Fruit fly (Drosophila melanogaster) whole organism, embryonic: ENCODE measurements around the gene CG6511.

ENCODE experiments used
- ATbp ChIP-seq: fragments of 200-800 bp; sonication (Bioruptor generic); optimal IDR thresholded peaks from 2 replicates; lab custom pipeline; 2017; ENCODE audit warnings: missing biosample characterization, mild to moderate bottlenecking, missing genetic modification characterization, missing genetic modification reagents
- Atf-2 ChIP-seq: fragments of 200-800 bp; sonication (Bioruptor generic); optimal IDR thresholded peaks from 2 replicates; lab custom pipeline; 2016; ENCODE audit warnings: missing biosample characterization, missing genetic modification characterization
- Atf3 ChIP-seq: fragments of 200-800 bp; sonication (Bioruptor generic); optimal IDR thresholded peaks from 3 replicates; lab custom pipeline; 2016; ENCODE audit warnings: missing biosample characterization, missing genetic modification characterization
- B-H1 ChIP-seq: fragments of 200-800 bp; sonication (Bioruptor generic); IDR thresholded peaks from 3 replicates; pipeline ENCODE4 v1.3.6; 2022; ENCODE audit warnings: missing biosample characterization, missing genetic modification characterization
- Blimp-1 ChIP-seq: fragments of 200-800 bp; sonication (Bioruptor generic); optimal IDR thresholded peaks from 3 replicates; lab custom pipeline; 2018; ENCODE audit warnings: missing biosample characterization, missing genetic modification characterization, mild to moderate bottlenecking, moderate library complexity, missing genetic modification reagents
- CG10979 ChIP-seq: fragments of 200-800 bp; sonication (Bioruptor generic); optimal IDR thresholded peaks from 2 replicates; lab custom pipeline; 2018; ENCODE audit warnings: missing biosample characterization, mild to moderate bottlenecking, missing genetic modification characterization, moderate library complexity
- CG11085 ChIP-seq: fragments of 200-800 bp; sonication (Bioruptor generic); IDR thresholded peaks from 2 replicates; pipeline ENCODE4 v1.3.6; 2022; ENCODE audit warnings: missing biosample characterization, missing genetic modification characterization
- CG1233 ChIP-seq: fragments of 200-800 bp; sonication (Bioruptor generic); optimal IDR thresholded peaks from 4 replicates; lab custom pipeline; 2018; ENCODE audit warnings: missing biosample characterization, mild to moderate bottlenecking, missing genetic modification characterization
- CG13287 ChIP-seq: fragments of 200-800 bp; sonication (Bioruptor generic); IDR thresholded peaks from 2 replicates; pipeline ENCODE4 v1.3.6; 2022; ENCODE audit warnings: missing biosample characterization, missing genetic modification characterization; ENCODE audit not compliant: partially characterized antibody
- CG14441 ChIP-seq: fragments of 200-800 bp; sonication (Bioruptor generic); IDR thresholded peaks from 2 replicates; pipeline ENCODE4 v1.3.6; 2022; ENCODE audit warnings: missing biosample characterization, missing genetic modification characterization
- CG14965 ChIP-seq: fragments of 200-800 bp; sonication (Bioruptor generic); optimal IDR thresholded peaks from 2 replicates; lab custom pipeline; 2016; ENCODE audit warnings: missing biosample characterization, missing genetic modification characterization, borderline replicate concordance
- CG17385 ChIP-seq: fragments of 200-800 bp; sonication (Bioruptor generic); optimal IDR thresholded peaks from 3 replicates; lab custom pipeline; 2018; ENCODE audit warnings: missing biosample characterization, mild to moderate bottlenecking, missing genetic modification characterization
- CG17568 ChIP-seq: fragments of 200-800 bp; sonication (Bioruptor generic); optimal IDR thresholded peaks from 2 replicates; lab custom pipeline; 2018; ENCODE audit warnings: missing biosample characterization, mild to moderate bottlenecking, missing genetic modification characterization, moderate library complexity
- CG1792 ChIP-seq: fragments of 200-800 bp; sonication (Bioruptor generic); optimal IDR thresholded peaks from 2 replicates; lab custom pipeline; 2016; ENCODE audit warnings: missing biosample characterization, missing genetic modification characterization
- CG18599 ChIP-seq: fragments of 200-800 bp; sonication (Bioruptor generic); optimal IDR thresholded peaks from 3 replicates; lab custom pipeline; 2017; ENCODE audit warnings: missing biosample characterization, missing genetic modification characterization, mild to moderate bottlenecking, moderate library complexity, missing genetic modification reagents
- CG2199 ChIP-seq: fragments of 200-800 bp; sonication (Bioruptor generic); IDR thresholded peaks from 3 replicates; pipeline ENCODE4 v1.3.6; 2022; ENCODE audit warnings: missing biosample characterization, missing genetic modification characterization
- CG2875 ChIP-seq: fragments of 200-800 bp; sonication (Bioruptor generic); optimal IDR thresholded peaks from 2 replicates; lab custom pipeline; 2017; ENCODE audit warnings: missing biosample characterization, mild to moderate bottlenecking, missing genetic modification characterization, missing genetic modification reagents
- CG3065 ChIP-seq: fragments of 200-800 bp; sonication (Bioruptor generic); optimal IDR thresholded peaks from 2 replicates; lab custom pipeline; 2016; ENCODE audit warnings: missing biosample characterization, missing genetic modification characterization
- CG3281 ChIP-seq: fragments of 200-800 bp; sonication (Bioruptor generic); optimal IDR thresholded peaks from 3 replicates; lab custom pipeline; 2017; ENCODE audit warnings: missing biosample characterization, mild to moderate bottlenecking, missing genetic modification characterization
- CG34376 ChIP-seq: fragments of 200-800 bp; sonication (Bioruptor generic); optimal IDR thresholded peaks from 2 replicates; lab custom pipeline; 2018; ENCODE audit warnings: missing biosample characterization, mild to moderate bottlenecking, missing genetic modification characterization
- CG34422 ChIP-seq: fragments of 200-800 bp; sonication (Bioruptor generic); IDR thresholded peaks from 3 replicates; pipeline ENCODE4 v1.3.6; 2022; ENCODE audit warnings: missing biosample characterization, missing genetic modification characterization
- CG4328 ChIP-seq: fragments of 200-800 bp; sonication (Bioruptor generic); optimal IDR thresholded peaks from 3 replicates; lab custom pipeline; 2017; ENCODE audit warnings: missing biosample characterization, missing genetic modification reagents, missing genetic modification characterization
- CG43689 ChIP-seq: fragments of 200-800 bp; sonication (Bioruptor generic); IDR thresholded peaks from 2 replicates; pipeline ENCODE4 v1.3.6; 2022; ENCODE audit warnings: missing biosample characterization, missing genetic modification characterization
- CG6175 ChIP-seq: fragments of 200-800 bp; sonication (Bioruptor generic); IDR thresholded peaks from 3 replicates; pipeline ENCODE4 v1.3.6; 2022; ENCODE audit warnings: missing biosample characterization, missing genetic modification characterization
- CG6813 ChIP-seq: fragments of 200-800 bp; sonication (Bioruptor generic); optimal IDR thresholded peaks from 2 replicates; lab custom pipeline; 2017; ENCODE audit warnings: missing biosample characterization, missing genetic modification characterization, mild to moderate bottlenecking, moderate library complexity, missing genetic modification reagents
- CG8089 ChIP-seq: fragments of 200-800 bp; sonication (Bioruptor generic); optimal IDR thresholded peaks from 3 replicates; lab custom pipeline; 2016; ENCODE audit warnings: missing biosample characterization, missing genetic modification characterization
- Camta ChIP-seq: fragments of 200-800 bp; sonication (Bioruptor generic); optimal IDR thresholded peaks from 2 replicates; lab custom pipeline; 2016; ENCODE audit warnings: missing biosample characterization, missing genetic modification characterization
- Eip74EF ChIP-seq, 2 experiments: fragments of 200-800 bp in 1 of 2; fragments of >200 bp in 1 of 2; sonication (Bioruptor generic) in 1 of 2; optimal IDR thresholded peaks; 2 replicates each; lab custom pipeline; 2017 to 2019; ENCODE audit warnings: missing biosample characterization in 2 of 2, missing genetic modification characterization in 2 of 2, mild to moderate bottlenecking in 1 of 2, moderate library complexity in 1 of 2
- HLH3B ChIP-seq: fragments of 200-800 bp; sonication (Bioruptor generic); IDR thresholded peaks from 2 replicates; pipeline ENCODE4 v1.3.6; 2022; ENCODE audit warnings: missing biosample characterization, missing genetic modification characterization
- HLH54F ChIP-seq: fragments of 200-800 bp; sonication (Bioruptor generic); optimal IDR thresholded peaks from 3 replicates; lab custom pipeline; 2016; ENCODE audit warnings: missing biosample characterization, missing genetic modification characterization
- Hsf ChIP-seq: fragments of 200-800 bp; sonication (Bioruptor generic); optimal IDR thresholded peaks from 3 replicates; lab custom pipeline; 2016; ENCODE audit warnings: missing biosample characterization, missing genetic modification characterization
- MESR4 ChIP-seq: fragments of 200-800 bp; sonication (Bioruptor generic); optimal IDR thresholded peaks from 2 replicates; lab custom pipeline; 2018; ENCODE audit warnings: missing biosample characterization, mild to moderate bottlenecking, missing genetic modification characterization, moderate library complexity
- Mrtf ChIP-seq: fragments of 200-800 bp; sonication (Bioruptor generic); IDR thresholded peaks from 3 replicates; pipeline ENCODE4 v1.3.6; 2022; ENCODE audit warnings: missing biosample characterization, missing genetic modification characterization
- Myb ChIP-seq: fragments of 200-800 bp; sonication (Bioruptor generic); optimal IDR thresholded peaks from 2 replicates; lab custom pipeline; 2016; ENCODE audit warnings: missing biosample characterization, missing genetic modification characterization
- NK7.1 ChIP-seq: fragments of 200-800 bp; sonication (Bioruptor generic); optimal IDR thresholded peaks from 3 replicates; lab custom pipeline; 2016; ENCODE audit warnings: missing biosample characterization, missing genetic modification characterization
- Nf-YA ChIP-seq: fragments of 200-800 bp; sonication (Bioruptor generic); IDR thresholded peaks from 2 replicates; pipeline ENCODE4 v1.3.6; 2022; ENCODE audit warnings: missing biosample characterization, missing genetic modification characterization
- Rx ChIP-seq: fragments of 200-800 bp; sonication (Bioruptor generic); IDR thresholded peaks from 2 replicates; pipeline ENCODE4 v1.3.6; 2022; ENCODE audit warnings: missing biosample characterization, missing genetic modification characterization
- Sox100B ChIP-seq: fragments of 200-800 bp; sonication (Bioruptor generic); optimal IDR thresholded peaks from 3 replicates; lab custom pipeline; 2018; ENCODE audit warnings: missing biosample characterization, mild to moderate bottlenecking, missing genetic modification characterization
- TFAM ChIP-seq: fragments of 200-800 bp; sonication (Bioruptor generic); optimal IDR thresholded peaks from 2 replicates; lab custom pipeline; 2017; ENCODE audit warnings: missing biosample characterization, missing genetic modification characterization, inconsistent platforms
- Taf1 ChIP-seq: fragments of 200-800 bp; sonication (Bioruptor generic); IDR thresholded peaks from 2 replicates; pipeline ENCODE4 v1.3.6; 2022; ENCODE audit warnings: missing biosample characterization, missing genetic modification characterization
- en ChIP-seq: fragments of 200-800 bp; sonication (Bioruptor generic); optimal IDR thresholded peaks from 2 replicates; lab custom pipeline; 2016; ENCODE audit warnings: missing biosample characterization, missing genetic modification characterization
- fru ChIP-seq: fragments of >200 bp; optimal IDR thresholded peaks from 2 replicates; lab custom pipeline; 2017
- gce ChIP-seq: fragments of 200-800 bp; sonication (Bioruptor generic); IDR thresholded peaks from 3 replicates; pipeline ENCODE4 v1.3.6; 2022; ENCODE audit warnings: missing biosample characterization, missing genetic modification characterization
- gro ChIP-seq: fragments of 200-800 bp; sonication (Bioruptor generic); optimal IDR thresholded peaks from 2 replicates; lab custom pipeline; 2016; ENCODE audit warnings: missing biosample characterization, missing genetic modification characterization
- pb ChIP-seq: fragments of 200-800 bp; sonication (Bioruptor generic); optimal IDR thresholded peaks from 3 replicates; lab custom pipeline; 2016; ENCODE audit warnings: missing biosample characterization, missing genetic modification characterization
- pita ChIP-seq: fragments of 200-800 bp; sonication (Bioruptor generic); optimal IDR thresholded peaks from 2 replicates; lab custom pipeline; 2017; ENCODE audit warnings: missing biosample characterization, mild to moderate bottlenecking, missing genetic modification characterization
- pzg ChIP-seq: fragments of 200-800 bp; sonication (Bioruptor generic); optimal IDR thresholded peaks from 3 replicates; lab custom pipeline; 2018; ENCODE audit warnings: missing biosample characterization, mild to moderate bottlenecking, missing genetic modification characterization, moderate library complexity
- salm ChIP-seq: fragments of 200-800 bp; sonication (Bioruptor generic); optimal IDR thresholded peaks from 2 replicates; lab custom pipeline; 2018; ENCODE audit warnings: missing biosample characterization, mild to moderate bottlenecking, missing genetic modification characterization
- sc ChIP-seq, 3 experiments: fragments of >200 bp in 2 of 3; fragments of 200-800 bp in 1 of 3; sonication (Bioruptor generic) in 1 of 3; optimal IDR thresholded peaks; 2 replicates in 2 of 3; 3 replicates in 1 of 3; lab custom pipeline; 2017; ENCODE audit warnings: mild to moderate bottlenecking in 1 of 3, missing biosample characterization in 1 of 3, missing genetic modification characterization in 1 of 3, missing genetic modification reagents in 1 of 3
- tx ChIP-seq: fragments of 200-800 bp; sonication (Bioruptor generic); optimal IDR thresholded peaks from 2 replicates; lab custom pipeline; 2016; ENCODE audit warnings: missing biosample characterization, missing genetic modification characterization

The CG6511 gene

DNA sequence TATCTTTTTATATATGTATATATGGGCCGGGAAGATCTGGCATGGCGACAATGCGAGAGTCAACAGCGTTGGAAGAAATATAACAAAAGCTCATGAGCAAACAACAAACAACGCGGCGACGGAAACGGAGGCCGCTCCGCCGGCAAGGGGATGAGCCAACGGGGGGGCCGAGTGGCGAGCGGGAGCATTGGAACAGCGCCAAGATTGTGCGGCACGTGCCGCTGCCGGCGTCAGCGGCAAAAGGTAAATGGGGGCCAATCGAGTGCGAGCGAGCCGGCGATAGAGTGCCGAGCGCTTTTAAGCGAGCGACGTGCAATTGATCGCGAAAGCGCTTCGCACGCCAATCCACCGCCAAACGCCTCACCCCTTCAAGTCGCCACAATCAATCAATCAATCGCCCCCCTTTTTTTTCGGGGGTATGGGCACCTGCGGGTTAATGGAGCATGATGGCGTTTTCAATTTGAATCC is 24.6 kb upstream of the CG6511 start (continued):
- TF ChIP-seq HLH3B (GFP tag; lab: Robert Waterston, UW) = peak; percentile 69; the same call in 1 of the 2 replicates
- TF ChIP-seq Hsf (GFP tag; lab: Kevin White, UChicago) = peak; percentile 4
- no peak for TF ChIP-seq TFAM (GFP tag; lab: Kevin White, UChicago)
- no peak for TF ChIP-seq CG2199 (GFP tag; lab: Robert Waterston, UW)
- no peak for TF ChIP-seq CG11085 (GFP tag; lab: Robert Waterston, UW)
- peak; percentile 36 for TF ChIP-seq Camta (GFP tag; lab: Kevin White, UChicago)
- TF ChIP-seq fru (lab: Kevin White, UChicago) = no peak
- TF ChIP-seq CG34376 = peak; percentile 87
- no peak for TF ChIP-seq CG14965 (GFP tag; lab: Kevin White, UChicago)
- peak; percentile 21 for TF ChIP-seq CG10979
- peak; percentile 88 for TF ChIP-seq CG6813
- no peak for TF ChIP-seq Atf-2 (GFP tag; lab: Kevin White, UChicago)
- TF ChIP-seq Sox100B (GFP tag; lab: Kevin White, UChicago) = peak; percentile 73
- peak; percentile 58 for TF ChIP-seq CG17385 (GFP tag; lab: Kevin White, UChicago)
- TF ChIP-seq CG1233 (GFP tag; lab: Kevin White, UChicago) = peak; percentile 77
- peak; percentile 60 for TF ChIP-seq Blimp-1 (GFP tag; lab: Kevin White, UChicago)
- peak; percentile 88 for TF ChIP-seq CG18599 (GFP tag; lab: Kevin White, UChicago)
- TF ChIP-seq pita (GFP tag; lab: Kevin White, UChicago) = no peak
- TF ChIP-seq ATbp = peak; percentile 93
- no peak; the same call in 2 of the 3 replicates for TF ChIP-seq B-H1 (GFP tag; lab: Robert Waterston, UW)
- TF ChIP-seq gro (GFP tag; lab: Kevin White, UChicago) = peak; percentile 77
- no peak for TF ChIP-seq CG43689 (GFP tag; lab: Robert Waterston, UW)
- TF ChIP-seq CG17568 (GFP tag; lab: Kevin White, UChicago) = peak; percentile 46
- no peak for TF ChIP-seq en (GFP tag; lab: Kevin White, UChicago)
- peak; percentile 93 for TF ChIP-seq CG6175
- TF ChIP-seq Rx = peak; percentile 7; the same call in 1 of the 2 replicates
- peak in 1 of 2 experiments; percentile 57 for TF ChIP-seq Eip74EF (GFP tag; optimal IDR thresholded peaks at IDR 0.05; lab: Kevin White, UChicago)
- TF ChIP-seq CG3281 (GFP tag; lab: Kevin White, UChicago) = peak; percentile 70
- peak; percentile 6 for TF ChIP-seq Myb (GFP tag; lab: Kevin White, UChicago)
- no peak for TF ChIP-seq sc (optimal IDR thresholded peaks at IDR 0.05; lab: Kevin White, UChicago)
- TF ChIP-seq sc (GFP tag; optimal IDR thresholded peaks at IDR 0.05; lab: Kevin White, UChicago) = peak; percentile 76
- TF ChIP-seq pzg = no peak
- TF ChIP-seq gce (GFP tag; lab: Robert Waterston, UW) = peak; percentile 54; the same call in 1 of the 3 replicates
- TF ChIP-seq CG1792 (GFP tag; lab: Kevin White, UChicago) = no peak
- no peak for TF ChIP-seq NK7.1 (GFP tag; lab: Kevin White, UChicago)
- TF ChIP-seq MESR4 (GFP tag; lab: Kevin White, UChicago) = no peak
- TF ChIP-seq tx (GFP tag; lab: Kevin White, UChicago) = no peak
- 0 out of 2 replicates have a peak, but pooled peaks have one; percentile 14 for TF ChIP-seq Nf-YA (GFP tag; lab: Robert Waterston, UW)
- peak; percentile 35 for TF ChIP-seq CG3065 (GFP tag; lab: Kevin White, UChicago)
- peak; percentile 29; the same call in 1 of the 2 replicates for TF ChIP-seq CG14441 (GFP tag; lab: Robert Waterston, UW)
- TF ChIP-seq Atf3 (GFP tag; lab: Kevin White, UChicago) = peak; percentile 38
- TF ChIP-seq CG34422 (GFP tag; lab: Robert Waterston, UW) = peak; percentile 60; the same call in 1 of the 3 replicates
- TF ChIP-seq CG2875 (GFP tag; lab: Kevin White, UChicago) = peak; percentile 90
- no peak for TF ChIP-seq Taf1 (GFP tag; lab: Robert Waterston, UW)
- TF ChIP-seq HLH54F (GFP tag; lab: Kevin White, UChicago) = no peak
- TF ChIP-seq salm (tag; lab: Kevin White, UChicago) = peak; percentile 52
- TF ChIP-seq CG13287 (GFP tag; lab: Robert Waterston, UW) = peak; percentile 30; the same call in 1 of the 2 replicates
- peak; percentile 63 for TF ChIP-seq CG8089 (GFP tag; lab: Kevin White, UChicago)
- TF ChIP-seq pb (GFP tag; lab: Kevin White, UChicago) = no peak
- TF ChIP-seq Mrtf (GFP tag; lab: Robert Waterston, UW) = no peak
- TF ChIP-seq CG4328 (GFP tag; lab: Kevin White, UChicago) = peak; percentile 78
